Fruit fly (Drosophila melanogaster) whole organism, prepupa: Measurements from ENCODE around the gene Rpt6.

Source experiments
- CG11294 ChIP-seq: fragments of 200-800 bp; sonication (Bioruptor generic); IDR thresholded peaks from 2 replicates; pipeline ENCODE4 v1.3.6; 2022; ENCODE audit warnings: missing biosample characterization, missing genetic modification characterization
- CG11762 ChIP-seq: fragments of 200-800 bp; sonication (Bioruptor generic); optimal IDR thresholded peaks from 3 replicates; lab custom pipeline; 2016; ENCODE audit warnings: missing biosample characterization, missing genetic modification characterization; ENCODE audit not compliant: insufficient read depth
- CG11902 ChIP-seq: fragments of 200-800 bp; sonication (Bioruptor generic); optimal IDR thresholded peaks from 3 replicates; lab custom pipeline; 2016; ENCODE audit warnings: missing biosample characterization, missing genetic modification characterization
- CG1621 ChIP-seq: fragments of 200-800 bp; sonication (Bioruptor generic); optimal IDR thresholded peaks from 3 replicates; lab custom pipeline; 2018; ENCODE audit warnings: missing biosample characterization, mild to moderate bottlenecking, missing genetic modification characterization
- CG16779 ChIP-seq: fragments of 200-800 bp; sonication (Bioruptor generic); optimal IDR thresholded peaks from 3 replicates; lab custom pipeline; 2017; ENCODE audit warnings: missing biosample characterization, mild to moderate bottlenecking, missing genetic modification characterization
- CG3032 ChIP-seq: fragments of 200-800 bp; optimal IDR thresholded peaks from 2 replicates; lab custom pipeline; 2019; ENCODE audit warnings: missing biosample characterization, mild to moderate bottlenecking, missing genetic modification characterization, moderate library complexity
- CG31627 ChIP-seq: fragments of 200-800 bp; sonication (Bioruptor generic); optimal IDR thresholded peaks from 3 replicates; lab custom pipeline; 2016; ENCODE audit warnings: missing biosample characterization, missing genetic modification characterization
- CG32006 ChIP-seq: fragments of 200-800 bp; sonication (Bioruptor generic); optimal IDR thresholded peaks from 3 replicates; lab custom pipeline; 2017; ENCODE audit warnings: missing biosample characterization, mild to moderate bottlenecking, missing genetic modification characterization
- CG34406 ChIP-seq: fragments of 200-800 bp; sonication (Bioruptor generic); optimal IDR thresholded peaks from 3 replicates; lab custom pipeline; 2016; ENCODE audit warnings: missing biosample characterization, missing genetic modification characterization
- CG3919 ChIP-seq: fragments of 200-800 bp; sonication (Bioruptor generic); optimal IDR thresholded peaks from 3 replicates; lab custom pipeline; 2016; ENCODE audit warnings: missing biosample characterization, missing genetic modification characterization
- CG4318 ChIP-seq: fragments of 200-800 bp; sonication (Bioruptor generic); optimal IDR thresholded peaks from 3 replicates; lab custom pipeline; 2017; ENCODE audit warnings: missing biosample characterization, mild to moderate bottlenecking, missing genetic modification characterization
- CG6163 ChIP-seq: fragments of 200-800 bp; sonication (Bioruptor generic); IDR thresholded peaks from 3 replicates; pipeline ENCODE4 v1.3.6; 2022; ENCODE audit warnings: missing biosample characterization, missing genetic modification characterization
- CG6276 ChIP-seq: fragments of 200-800 bp; sonication (Bioruptor generic); optimal IDR thresholded peaks from 2 replicates; lab custom pipeline; 2017; ENCODE audit warnings: missing biosample characterization, mild to moderate bottlenecking, missing genetic modification characterization
- CG6792 ChIP-seq: fragments of 200-800 bp; sonication (Bioruptor generic); optimal IDR thresholded peaks from 3 replicates; lab custom pipeline; 2016; ENCODE audit warnings: missing biosample characterization, missing genetic modification characterization
- CG6808 ChIP-seq: fragments of 200-800 bp; sonication (Bioruptor generic); optimal IDR thresholded peaks from 3 replicates; lab custom pipeline; 2017; ENCODE audit warnings: missing biosample characterization, missing genetic modification characterization, mild to moderate bottlenecking, moderate library complexity, missing genetic modification reagents
- CG6854 ChIP-seq: fragments of 200-800 bp; sonication (Bioruptor generic); optimal IDR thresholded peaks from 2 replicates; lab custom pipeline; 2017; ENCODE audit warnings: missing biosample characterization, mild to moderate bottlenecking, missing genetic modification characterization
- CG7368 ChIP-seq: fragments of 200-800 bp; sonication (Bioruptor generic); optimal IDR thresholded peaks from 3 replicates; lab custom pipeline; 2016; ENCODE audit warnings: missing biosample characterization, missing genetic modification characterization
- CG8119 ChIP-seq: fragments of 200-800 bp; sonication (Bioruptor generic); IDR thresholded peaks from 3 replicates; pipeline ENCODE4 v1.3.6; 2022; ENCODE audit warnings: missing biosample characterization, missing genetic modification characterization
- CG8319 ChIP-seq: fragments of 200-800 bp; sonication (Bioruptor generic); optimal IDR thresholded peaks from 3 replicates; lab custom pipeline; 2016; ENCODE audit warnings: missing biosample characterization, missing genetic modification characterization
- CG9139 ChIP-seq: fragments of 200-800 bp; sonication (Bioruptor generic); optimal IDR thresholded peaks from 3 replicates; lab custom pipeline; 2017; ENCODE audit warnings: missing biosample characterization, mild to moderate bottlenecking, missing genetic modification characterization
- Eip78C ChIP-seq: fragments of 200-800 bp; sonication (Bioruptor generic); peaks from one replicate; lab custom pipeline; 2016; ENCODE audit warnings: missing biosample characterization, missing genetic modification characterization
- Eip93F ChIP-seq: fragments of 200-800 bp; sonication (Bioruptor generic); optimal IDR thresholded peaks from 2 replicates; lab custom pipeline; 2016; ENCODE audit warnings: missing biosample characterization, mild to moderate bottlenecking, missing genetic modification characterization
- Ets21C ChIP-seq: fragments of 200-800 bp; sonication (Bioruptor generic); optimal IDR thresholded peaks from 3 replicates; lab custom pipeline; 2016; ENCODE audit warnings: missing biosample characterization, missing genetic modification characterization
- Ets96B ChIP-seq: fragments of 200-800 bp; optimal IDR thresholded peaks from 2 replicates; lab custom pipeline; 2019; ENCODE audit warnings: missing biosample characterization, mild to moderate bottlenecking, missing genetic modification characterization, moderate library complexity
- Gug ChIP-seq: fragments of 200-800 bp; sonication (Bioruptor generic); IDR thresholded peaks from 2 replicates; pipeline ENCODE4 v1.3.6; 2022; ENCODE audit warnings: missing biosample characterization, missing genetic modification characterization
- Hr4 ChIP-seq: fragments of 200-800 bp; sonication (Bioruptor generic); optimal IDR thresholded peaks from 3 replicates; lab custom pipeline; 2016; ENCODE audit warnings: missing biosample characterization, missing genetic modification characterization
- Lpt ChIP-seq: fragments of 200-800 bp; sonication (Bioruptor generic); optimal IDR thresholded peaks from 3 replicates; lab custom pipeline; 2016; ENCODE audit warnings: missing biosample characterization, missing genetic modification characterization
- Met ChIP-seq: fragments of 200-800 bp; sonication (Bioruptor generic); optimal IDR thresholded peaks from 3 replicates; lab custom pipeline; 2016; ENCODE audit warnings: missing biosample characterization, missing genetic modification characterization
- OdsH ChIP-seq: fragments of 200-800 bp; sonication (Bioruptor generic); optimal IDR thresholded peaks from 3 replicates; lab custom pipeline; 2016; ENCODE audit warnings: missing biosample characterization, missing genetic modification characterization
- Sox102F ChIP-seq: fragments of 200-800 bp; sonication (Bioruptor generic); optimal IDR thresholded peaks from 2 replicates; lab custom pipeline; 2016; ENCODE audit warnings: missing biosample characterization, mild to moderate bottlenecking, missing genetic modification characterization
- Sox14 ChIP-seq: fragments of 200-800 bp; sonication (Bioruptor generic); optimal IDR thresholded peaks from 3 replicates; lab custom pipeline; 2016; ENCODE audit warnings: missing biosample characterization, missing genetic modification characterization
- Sox15 ChIP-seq: fragments of 200-800 bp; sonication (Bioruptor generic); optimal IDR thresholded peaks from 3 replicates; lab custom pipeline; 2016; ENCODE audit warnings: missing biosample characterization, missing genetic modification characterization
- achi ChIP-seq: fragments of 200-800 bp; sonication (Bioruptor generic); optimal IDR thresholded peaks from 3 replicates; lab custom pipeline; 2016; ENCODE audit warnings: missing biosample characterization, missing genetic modification characterization
- acj6 ChIP-seq: fragments of 200-800 bp; sonication (Bioruptor generic); optimal IDR thresholded peaks from 3 replicates; lab custom pipeline; 2016; ENCODE audit warnings: missing biosample characterization, missing genetic modification characterization
- dac ChIP-seq: fragments of 200-800 bp; sonication (Bioruptor generic); optimal IDR thresholded peaks from 2 replicates; lab custom pipeline; 2017; ENCODE audit warnings: missing biosample characterization, mild to moderate bottlenecking, missing genetic modification characterization
- dsx ChIP-seq: fragments of 200-800 bp; optimal IDR thresholded peaks from 3 replicates; lab custom pipeline; 2019; ENCODE audit warnings: missing biosample characterization, mild to moderate bottlenecking, missing genetic modification characterization, moderate library complexity; ENCODE audit not compliant: poor library complexity, severe bottlenecking
- eg ChIP-seq: fragments of 200-800 bp; sonication (Bioruptor generic); IDR thresholded peaks from 3 replicates; pipeline ENCODE4 v1.3.6; 2022; ENCODE audit warnings: missing biosample characterization, missing genetic modification characterization
- esn ChIP-seq: fragments of 200-800 bp; sonication (Bioruptor generic); optimal IDR thresholded peaks from 2 replicates; lab custom pipeline; 2016; ENCODE audit warnings: missing biosample characterization, mild to moderate bottlenecking, missing genetic modification characterization, moderate library complexity
- fd85E ChIP-seq: fragments of 200-800 bp; sonication (Bioruptor generic); optimal IDR thresholded peaks from 3 replicates; lab custom pipeline; 2016; ENCODE audit warnings: missing biosample characterization, missing genetic modification characterization
- fkh ChIP-seq: fragments of 200-800 bp; sonication (Bioruptor generic); optimal IDR thresholded peaks from 3 replicates; lab custom pipeline; 2017; ENCODE audit warnings: missing biosample characterization, mild to moderate bottlenecking, missing genetic modification characterization, moderate library complexity
- lz ChIP-seq: fragments of 200-800 bp; sonication (Bioruptor generic); optimal IDR thresholded peaks from 3 replicates; lab custom pipeline; 2016; ENCODE audit warnings: missing biosample characterization, missing genetic modification characterization
- pdm3 ChIP-seq: fragments of 200-800 bp; sonication (Bioruptor generic); optimal IDR thresholded peaks from 3 replicates; lab custom pipeline; 2016; ENCODE audit warnings: missing biosample characterization, missing genetic modification characterization
- salr ChIP-seq, 2 experiments: fragments of 200-800 bp; sonication (Bioruptor generic); optimal IDR thresholded peaks; 3 replicates each; lab custom pipeline; 2016 to 2018; ENCODE audit warnings: missing biosample characterization in 2 of 2, missing genetic modification characterization in 2 of 2, mild to moderate bottlenecking in 1 of 2
- spab ChIP-seq: fragments of 200-800 bp; sonication (Bioruptor generic); optimal IDR thresholded peaks from 2 replicates; lab custom pipeline; 2017; ENCODE audit warnings: missing biosample characterization, mild to moderate bottlenecking, missing genetic modification characterization, missing genetic modification reagents
- ss ChIP-seq, 2 experiments: fragments of 200-800 bp; sonication (Bioruptor generic); optimal IDR thresholded peaks; 2 replicates in 1 of 2; 3 replicates in 1 of 2; lab custom pipeline; 2017 to 2018; ENCODE audit warnings: mild to moderate bottlenecking in 2 of 2, missing biosample characterization in 2 of 2, missing genetic modification characterization in 2 of 2, moderate library complexity in 1 of 2
- svp ChIP-seq: fragments of 200-800 bp; sonication (Bioruptor generic); peaks from one replicate; lab custom pipeline; 2016; ENCODE audit warnings: missing biosample characterization, missing genetic modification characterization
- topi ChIP-seq: fragments of 200-800 bp; sonication (Bioruptor generic); optimal IDR thresholded peaks from 3 replicates; lab custom pipeline; 2016; ENCODE audit warnings: missing biosample characterization, missing genetic modification characterization

Gene Rpt6

dm6 chrX:21315852-21316251, at the start of gene Rpt6:
Gene Rpt6, plus strand, starts transcription at chrX:21316052.
- TF ChIP-seq CG1621 (tag; lab: Kevin White, UChicago) (no peak), Eip78C (GFP tag; lab: Kevin White, UChicago) (peak; percentile 59), CG11902 (GFP tag; lab: Kevin White, UChicago) (no peak), CG7368 (no peak), dac (GFP tag; lab: Kevin White, UChicago) (no peak), fd85E (no peak), Sox15 (no peak), CG11294 (GFP tag; lab: Robert Waterston, UW) (no peak), pdm3 (GFP tag; lab: Kevin White, UChicago) (no peak), esn (GFP tag; lab: Kevin White, UChicago) (peak; percentile 13), Ets21C (no peak), Eip93F (GFP tag; lab: Kevin White, UChicago) (no peak), CG34406 (GFP tag; lab: Kevin White, UChicago) (no peak), Hr4 (GFP tag; lab: Kevin White, UChicago) (no peak), Sox14 (peak; percentile 16), Lpt (no peak), salr (GFP tag; optimal IDR thresholded peaks at IDR 0.05; lab: Kevin White, UChicago) (no peak), dsx (GFP tag; lab: Kevin White, UChicago) (no peak), lz (GFP tag; lab: Kevin White, UChicago) (peak; percentile 2), acj6 (GFP tag; lab: Kevin White, UChicago) (no peak), CG31627 (no peak), OdsH (GFP tag; lab: Kevin White, UChicago) (no peak), CG6808 (GFP tag; lab: Kevin White, UChicago) (no peak), CG8119 (GFP tag; lab: Robert Waterston, UW) (no peak), CG11762 (GFP tag; lab: Kevin White, UChicago) (no peak), CG6854 (peak; percentile 38), CG8319 (no peak), fkh (GFP tag; lab: Kevin White, UChicago) (no peak), Sox102F (no peak), topi (no peak), svp (GFP tag; lab: Kevin White, UChicago) (no peak)
- TF ChIP-seq, all 60 proteins: peak for 5

- no peak for TF ChIP-seq spab (GFP tag; lab: Kevin White, UChicago)
- peak; percentile 82 for TF ChIP-seq svp (GFP tag; lab: Kevin White, UChicago)
- no peak for TF ChIP-seq eg (GFP tag; lab: Robert Waterston, UW)
Observed at dm6 chrX:21276494-21276893, 39.4 kb upstream of the Rpt6 start.

dm6 chrX:21279311-21279890, 36.5 kb upstream of the Rpt6 start:
- TF ChIP-seq Gug: no peak
- TF ChIP-seq CG11294 (GFP tag; lab: Robert Waterston, UW): 0 out of 2 replicates have a peak, but pooled peaks have one; percentile 10
- peak; percentile 14 for TF ChIP-seq OdsH (GFP tag; lab: Kevin White, UChicago)
- peak; percentile 2 for TF ChIP-seq Met (GFP tag; lab: Kevin White, UChicago)
- no peak for TF ChIP-seq salr (GFP tag; optimal IDR thresholded peaks at IDR 0.05; lab: Kevin White, UChicago)
- no peak for TF ChIP-seq CG11762 (GFP tag; lab: Kevin White, UChicago)
- TF ChIP-seq CG6792: no peak
- peak; percentile 55; the same call in 1 of the 3 replicates for TF ChIP-seq CG8119 (GFP tag; lab: Robert Waterston, UW)
- 0 out of 3 replicates have a peak, but pooled peaks have one; percentile 16 for TF ChIP-seq eg (GFP tag; lab: Robert Waterston, UW)
- no peak for TF ChIP-seq CG3032 (tag; lab: Kevin White, UChicago)
- TF ChIP-seq ss (GFP tag; optimal IDR thresholded peaks at IDR 0.05; lab: Kevin White, UChicago): peak in 1 of 2 experiments; percentile 65
- TF ChIP-seq fkh (GFP tag; lab: Kevin White, UChicago): no peak
- TF ChIP-seq achi: peak; percentile 36
- TF ChIP-seq Lpt: no peak
- peak; percentile 21 for TF ChIP-seq Ets96B (tag; lab: Kevin White, UChicago)
- no peak for TF ChIP-seq CG34406 (GFP tag; lab: Kevin White, UChicago)
- TF ChIP-seq Sox14: peak; percentile 22
- TF ChIP-seq CG4318: peak; percentile 27
- TF ChIP-seq CG31627: peak; percentile 26
- TF ChIP-seq CG3919 (GFP tag; lab: Kevin White, UChicago): peak; percentile 23
- peak; percentile 10 for TF ChIP-seq CG6276 (GFP tag; lab: Kevin White, UChicago)
- peak; percentile 58 for TF ChIP-seq CG32006
- TF ChIP-seq fd85E: no peak
- TF ChIP-seq svp (GFP tag; lab: Kevin White, UChicago): peak; percentile 47
- TF ChIP-seq dsx (GFP tag; lab: Kevin White, UChicago): peak; percentile 1
- no peak for TF ChIP-seq CG6163
- TF ChIP-seq CG16779 (tag; lab: Kevin White, UChicago): no peak
- no peak for TF ChIP-seq CG9139 (GFP tag; lab: Kevin White, UChicago)
